Worm (Caenorhabditis elegans) whole organism, L1 larva: ENCODE measurements around the gene R166.2.

Source experiments
- aha-1 ChIP-seq: fragments of 150-350 bp; optimal IDR thresholded peaks from 2 replicates; lab custom pipeline; 2014; ENCODE audit warnings: missing biosample characterization, missing genetic modification characterization
- ama-1 ChIP-seq: fragments of 150-350 bp; optimal IDR thresholded peaks from 2 replicates; lab custom pipeline; 2014
- egl-27 ChIP-seq, 2 experiments: fragments of 150-350 bp in 1 of 2; sonication (generic microtip); optimal IDR thresholded peaks; 3 replicates each; lab custom pipeline; 2017 to 2018; ENCODE audit warnings: missing biosample characterization in 2 of 2, missing genetic modification characterization in 2 of 2, missing genetic modification reagents in 2 of 2
- hlh-4 ChIP-seq: sonication (generic microtip); optimal IDR thresholded peaks from 2 replicates; lab custom pipeline; 2016; ENCODE audit warnings: mild to moderate bottlenecking, missing genetic modification characterization, missing compliant biosample characterization
- lin-15B ChIP-seq: fragments of 150-350 bp; sonication (generic microtip); optimal IDR thresholded peaks from 3 replicates; lab custom pipeline; 2014; ENCODE audit warnings: missing biosample characterization, missing genetic modification characterization
- nhr-11 ChIP-seq: fragments of 150-350 bp; optimal IDR thresholded peaks from 2 replicates; lab custom pipeline; 2014; ENCODE audit warnings: missing biosample characterization, missing genetic modification characterization
- nhr-28 ChIP-seq: fragments of 150-350 bp; optimal IDR thresholded peaks from 2 replicates; lab custom pipeline; 2014; ENCODE audit warnings: missing biosample characterization, missing genetic modification characterization
- nhr-77 ChIP-seq: fragments of 150-350 bp; optimal IDR thresholded peaks from 2 replicates; lab custom pipeline; 2014; ENCODE audit warnings: missing biosample characterization, missing genetic modification characterization
- pqm-1 ChIP-seq: sonication (generic microtip); optimal IDR thresholded peaks from 3 replicates; lab custom pipeline; 2017; ENCODE audit warnings: missing biosample characterization, missing genetic modification characterization
- tlp-1 ChIP-seq: fragments of 150-350 bp; optimal IDR thresholded peaks from 2 replicates; lab custom pipeline; 2014; ENCODE audit warnings: missing biosample characterization, missing genetic modification characterization
- zag-1 ChIP-seq: fragments of 150-350 bp; optimal IDR thresholded peaks from 2 replicates; lab custom pipeline; 2014; ENCODE audit warnings: missing biosample characterization, missing genetic modification characterization

- no peak for TF ChIP-seq tlp-1
- no peak for TF ChIP-seq zag-1
- no peak for TF ChIP-seq egl-27 (tag; optimal IDR thresholded peaks at IDR 0.05; lab: Kevin White, UChicago)
- TF ChIP-seq nhr-77 (tag; lab: Kevin White, UChicago) = peak; percentile 10
- no peak for TF ChIP-seq ama-1
- TF ChIP-seq aha-1 = no peak
- no peak for TF ChIP-seq pqm-1 (tag; lab: Kevin White, UChicago)
- no peak for TF ChIP-seq nhr-28 (tag; lab: Kevin White, UChicago)
- TF ChIP-seq nhr-11 (tag; lab: Kevin White, UChicago) = peak; percentile 55
- TF ChIP-seq hlh-4 (tag; lab: Kevin White, UChicago) = peak; percentile 70
- TF ChIP-seq lin-15B (tag; lab: Kevin White, UChicago) = no peak
Observed at ce11 chrII:10537988-10538387, 517 bp upstream of the R166.2 start.
